Worm (Caenorhabditis elegans): ENCODE measurements around the gene Y50E8A.1.

The Y50E8A.1 gene

DNA sequence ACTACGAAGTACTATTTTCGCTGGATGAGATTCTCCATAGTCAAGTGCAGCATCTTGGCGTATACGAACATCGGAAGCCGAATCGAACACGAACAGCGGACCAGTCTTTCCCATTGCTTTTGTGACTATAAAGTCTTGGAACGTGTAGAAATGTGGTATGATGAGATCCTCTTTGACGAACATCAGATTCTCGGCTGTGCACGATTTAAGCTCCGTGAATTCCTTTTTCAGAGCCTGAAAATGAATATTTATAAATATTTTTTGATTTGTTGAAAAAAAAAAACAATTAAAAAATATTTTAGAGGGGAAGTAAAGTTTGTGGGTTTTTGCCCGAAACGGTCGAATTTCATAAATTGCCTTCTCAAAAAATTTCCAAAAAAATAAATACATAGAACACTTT lies 42.8 kb upstream of the Y50E8A.1 start:
- TF ChIP-seq ztf-11 (tag; optimal IDR thresholded peaks at IDR 0.05), result no peak
- TF ChIP-seq M03D4.4 (tag; optimal IDR thresholded peaks at IDR 0.05), result no peak
- TF ChIP-seq elt-3 (tag; optimal IDR thresholded peaks at IDR 0.05), result no peak
- no peak for TF ChIP-seq pha-4 (tag; optimal IDR thresholded peaks at IDR 0.05)
- TF ChIP-seq mep-1 (tag; optimal IDR thresholded peaks at IDR 0.05), result no peak
- TF ChIP-seq ces-1 (GFP tag; optimal IDR thresholded peaks at IDR 0.05), result no peak
- TF ChIP-seq zip-8 (tag; optimal IDR thresholded peaks at IDR 0.05), result no peak
- TF ChIP-seq lsy-2 (tag; optimal IDR thresholded peaks at IDR 0.05), result no peak
- TF ChIP-seq bed-3 (GFP tag; optimal IDR thresholded peaks at IDR 0.05), result no peak
- no peak for TF ChIP-seq snpc-4 (tag; optimal IDR thresholded peaks at IDR 0.05)
- TF ChIP-seq nhr-2 (tag; optimal IDR thresholded peaks at IDR 0.05), result no peak
- no peak for TF ChIP-seq tbx-8 (GFP tag; optimal IDR thresholded peaks at IDR 0.05)

DNA sequence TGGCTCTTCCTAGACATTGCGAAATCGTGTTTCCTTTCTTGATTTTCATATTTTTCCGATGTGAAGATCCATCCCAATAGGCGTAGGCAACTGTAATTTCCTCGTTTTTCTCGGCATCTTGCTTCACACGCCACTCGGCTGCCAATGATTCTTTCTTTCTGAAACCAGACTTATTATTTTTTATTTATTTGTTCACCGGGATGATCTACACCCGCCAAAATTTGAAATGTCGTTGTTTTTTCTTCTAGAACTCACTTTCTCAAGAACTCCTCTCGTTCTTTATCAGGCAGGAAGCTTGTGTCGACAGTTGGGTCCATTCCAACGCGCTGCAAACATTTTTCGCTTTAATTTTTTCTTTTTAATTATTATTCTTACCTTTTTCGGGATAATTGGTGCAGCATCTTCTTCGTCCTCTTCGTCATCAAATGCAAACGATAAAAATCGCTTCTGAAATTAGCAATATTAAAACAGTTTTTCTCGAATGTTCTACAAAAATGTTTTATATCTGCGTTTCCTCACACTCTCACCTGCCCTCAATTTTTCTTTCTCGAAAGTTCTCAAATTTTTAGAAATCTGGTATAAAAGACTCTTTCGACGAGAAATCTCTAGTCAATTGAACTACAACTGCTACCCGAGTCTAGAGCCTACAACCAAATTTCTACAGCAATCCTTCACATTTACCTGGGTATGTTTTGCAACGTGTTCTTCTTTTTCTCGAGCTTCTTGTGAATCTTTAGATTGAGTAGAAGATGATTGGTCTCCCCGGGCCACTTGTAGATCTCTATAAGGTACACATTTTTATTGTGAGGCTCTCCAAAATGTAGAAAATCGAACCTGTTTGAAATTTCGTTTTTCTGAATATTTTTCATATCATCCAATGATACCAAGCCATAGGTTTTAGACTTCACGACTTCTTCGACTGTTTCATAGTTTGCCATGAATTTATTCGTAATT lies 42.1 kb upstream of the Y50E8A.1 start, which contains the start of gene hsp-90:
TSS of gene hsp-90 (plus strand) at position 560 of the 954 bp plus-strand sequence.
- TF ChIP-seq ces-1 (GFP tag; optimal IDR thresholded peaks at IDR 0.05) (no peak), mls-2 (tag; optimal IDR thresholded peaks at IDR 0.05) (no peak), elt-3 (tag; optimal IDR thresholded peaks at IDR 0.05) (no peak), zip-8 (tag; optimal IDR thresholded peaks at IDR 0.05) (no peak)

DNA sequence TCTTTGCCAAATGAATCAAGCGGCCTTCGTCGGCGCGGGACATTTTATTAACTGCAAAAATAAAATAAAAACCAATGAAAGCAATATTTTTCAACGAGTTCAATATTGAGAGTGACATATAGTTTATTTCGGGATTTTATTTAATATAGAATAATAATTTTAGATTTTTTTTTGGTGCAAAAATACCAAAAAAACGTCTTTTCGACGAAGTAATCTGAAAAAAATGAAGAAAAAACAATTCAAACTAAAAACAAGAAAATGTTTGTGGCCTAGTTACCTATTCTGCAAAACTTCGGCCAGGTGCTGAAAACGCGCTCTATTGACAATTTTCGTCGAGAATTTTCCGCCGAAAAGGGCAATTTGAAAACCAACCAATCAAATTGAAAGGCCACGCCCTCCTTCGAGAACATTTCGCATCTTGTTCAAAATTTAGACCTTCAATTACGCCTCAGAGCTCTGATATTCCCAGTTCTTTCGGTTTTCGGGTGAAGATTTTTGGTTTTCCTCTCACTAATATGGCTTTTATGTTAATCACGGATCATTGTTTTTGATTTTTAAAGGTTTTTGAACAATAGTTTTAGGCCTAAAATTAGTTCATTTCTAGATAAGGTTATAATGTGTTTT lies 41.1 kb upstream of the Y50E8A.1 start, which contains the start of gene C47E8.4:
TSS of gene C47E8.4 (minus strand) at position 51 of the 624 bp plus-strand sequence.
- TF ChIP-seq ham-2 (GFP tag; optimal IDR thresholded peaks at IDR 0.05) (no peak), nhr-2 (tag; optimal IDR thresholded peaks at IDR 0.05) (peak; percentile 62), nhr-28 (tag; optimal IDR thresholded peaks at IDR 0.05) (no peak), bed-3 (GFP tag; optimal IDR thresholded peaks at IDR 0.05) (peak; percentile 56), tbx-8 (GFP tag; optimal IDR thresholded peaks at IDR 0.05) (no peak), ces-1 (GFP tag; optimal IDR thresholded peaks at IDR 0.05) (peak; percentile 99), lin-13 (tag; optimal IDR thresholded peaks at IDR 0.05) (peak; percentile 98), mab-5 (tag; optimal IDR thresholded peaks at IDR 0.05) (no peak), flh-1 (GFP tag; optimal IDR thresholded peaks at IDR 0.05) (no peak), zip-8 (tag; optimal IDR thresholded peaks at IDR 0.05) (no peak), unc-120 (tag; optimal IDR thresholded peaks at IDR 0.05; ENCODE audit: poor library complexity, severe bottlenecking) (peak; percentile 92), nhr-237 (tag; optimal IDR thresholded peaks at IDR 0.05) (peak; percentile 97), ceh-43 (GFP tag; optimal IDR thresholded peaks at IDR 0.05) (peak; percentile 28), M03D4.4 (tag; optimal IDR thresholded peaks at IDR 0.05) (no peak), lsy-2 (tag; optimal IDR thresholded peaks at IDR 0.05) (peak; percentile 92), pha-4 (tag; optimal IDR thresholded peaks at IDR 0.05) (peak; percentile 97), hlh-1 (tag; optimal IDR thresholded peaks at IDR 0.05) (peak; percentile 72), drap-1 (GFP tag; optimal IDR thresholded peaks at IDR 0.05) (peak; percentile 86), nhr-76 (tag; optimal IDR thresholded peaks at IDR 0.05) (no peak), cnd-1 (tag; optimal IDR thresholded peaks at IDR 0.05) (peak; percentile 65), unc-39 (tag; optimal IDR thresholded peaks at IDR 0.05) (no peak), lin-32 (GFP tag; optimal IDR thresholded peaks at IDR 0.05) (no peak), mep-1 (tag; optimal IDR thresholded peaks at IDR 0.05) (peak; percentile 99), nhr-12 (tag; optimal IDR thresholded peaks at IDR 0.05) (no peak), ztf-11 (tag; optimal IDR thresholded peaks at IDR 0.05) (peak; percentile 36), sem-2 (GFP tag; optimal IDR thresholded peaks at IDR 0.05) (no peak), sptf-1 (tag; optimal IDR thresholded peaks at IDR 0.05) (peak; percentile 83), mls-2 (tag; optimal IDR thresholded peaks at IDR 0.05) (peak; percentile 58), elt-3 (tag; optimal IDR thresholded peaks at IDR 0.05) (peak; percentile 50), elt-1 (tag; optimal IDR thresholded peaks at IDR 0.05; ENCODE audit: borderline replicate concordance, insufficient read depth) (no peak), snpc-4 (tag; optimal IDR thresholded peaks at IDR 0.05) (no peak), ceh-83 (GFP tag; optimal IDR thresholded peaks at IDR 0.05) (peak; percentile 73), blmp-1 (tag; optimal IDR thresholded peaks at IDR 0.05) (peak; percentile 0), ceh-39 (tag; optimal IDR thresholded peaks at IDR 0.05) (peak; percentile 91), unc-62 (GFP tag; optimal IDR thresholded peaks at IDR 0.05) (peak; percentile 92)
